Worm (Caenorhabditis elegans): ENCODE results near the gene set-16.

set-16 gene

DNA sequence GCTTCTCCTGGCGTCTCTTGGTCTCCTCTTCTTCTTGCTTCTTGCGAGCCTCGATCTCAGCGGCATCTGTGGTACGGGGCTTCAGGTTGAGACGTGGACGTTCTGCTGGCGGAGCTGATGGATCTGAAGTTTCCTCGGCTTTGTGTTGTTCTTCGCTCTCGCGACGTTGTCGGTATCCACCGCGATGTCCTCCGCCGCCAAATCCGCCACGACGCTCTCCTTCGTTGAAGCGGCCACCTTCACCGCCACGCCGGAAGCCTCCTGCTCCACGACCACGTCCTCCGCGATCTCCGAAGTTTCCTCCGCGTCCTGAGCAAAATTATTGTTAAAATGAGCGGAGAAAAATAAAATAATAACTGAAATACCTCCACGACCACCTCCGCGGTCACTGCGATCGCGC, 940 bp upstream of the set-16 start:
- TF ChIP-seq eor-1 (tag; optimal IDR thresholded peaks at IDR 0.05) (no peak), snpc-4 (tag; optimal IDR thresholded peaks at IDR 0.05) (no peak), egl-5 (tag; optimal IDR thresholded peaks at IDR 0.05) (no peak), fkh-10 (GFP tag; optimal IDR thresholded peaks at IDR 0.05) (no peak), nhr-67 (tag; optimal IDR thresholded peaks at IDR 0.05) (no peak), egl-27 (tag; optimal IDR thresholded peaks at IDR 0.05) (no peak), aly-2 (tag; optimal IDR thresholded peaks at IDR 0.05) (no peak), ama-1 (optimal IDR thresholded peaks at IDR 0.05) (no peak), nhr-76 (tag; optimal IDR thresholded peaks at IDR 0.05) (no peak), lsy-12 (tag; optimal IDR thresholded peaks at IDR 0.05) (no peak), mml-1 (tag; optimal IDR thresholded peaks at IDR 0.05) (no peak), jun-1 (tag; optimal IDR thresholded peaks at IDR 0.05) (no peak), nhr-237 (tag; optimal IDR thresholded peaks at IDR 0.05) (no peak), skn-1 (tag; optimal IDR thresholded peaks at IDR 0.05) (no peak), lin-39 (tag; optimal IDR thresholded peaks at IDR 0.05) (no peak), elt-1 (tag; optimal IDR thresholded peaks at IDR 0.05) (no peak), pqm-1 (tag; optimal IDR thresholded peaks at IDR 0.05) (no peak)

DNA sequence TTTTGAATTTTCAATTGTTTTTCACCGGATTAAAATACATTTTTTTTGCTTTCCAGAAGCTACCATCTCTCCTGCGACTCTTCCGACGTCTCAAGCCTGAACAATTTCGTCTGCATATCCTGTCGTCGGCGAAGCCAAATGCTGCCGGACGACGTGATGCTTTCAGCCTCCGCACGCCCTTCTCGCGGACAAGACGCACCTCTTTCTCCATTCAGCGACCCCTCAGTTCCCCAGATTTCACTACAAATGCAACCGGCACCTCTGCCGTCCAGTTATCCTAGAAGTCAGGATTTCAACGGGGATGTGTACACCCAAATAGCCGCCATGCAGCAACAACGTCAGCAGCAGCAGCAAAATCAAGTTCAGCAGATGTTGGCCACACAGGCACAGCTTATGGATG, 563 bp downstream of the set-16 start:
- no peak for TF ChIP-seq fos-1 (tag; optimal IDR thresholded peaks at IDR 0.05)
- TF ChIP-seq nhr-25 (tag; optimal IDR thresholded peaks at IDR 0.05) = no peak
- no peak for TF ChIP-seq R02D3.7 (tag; optimal IDR thresholded peaks at IDR 0.05)

DNA sequence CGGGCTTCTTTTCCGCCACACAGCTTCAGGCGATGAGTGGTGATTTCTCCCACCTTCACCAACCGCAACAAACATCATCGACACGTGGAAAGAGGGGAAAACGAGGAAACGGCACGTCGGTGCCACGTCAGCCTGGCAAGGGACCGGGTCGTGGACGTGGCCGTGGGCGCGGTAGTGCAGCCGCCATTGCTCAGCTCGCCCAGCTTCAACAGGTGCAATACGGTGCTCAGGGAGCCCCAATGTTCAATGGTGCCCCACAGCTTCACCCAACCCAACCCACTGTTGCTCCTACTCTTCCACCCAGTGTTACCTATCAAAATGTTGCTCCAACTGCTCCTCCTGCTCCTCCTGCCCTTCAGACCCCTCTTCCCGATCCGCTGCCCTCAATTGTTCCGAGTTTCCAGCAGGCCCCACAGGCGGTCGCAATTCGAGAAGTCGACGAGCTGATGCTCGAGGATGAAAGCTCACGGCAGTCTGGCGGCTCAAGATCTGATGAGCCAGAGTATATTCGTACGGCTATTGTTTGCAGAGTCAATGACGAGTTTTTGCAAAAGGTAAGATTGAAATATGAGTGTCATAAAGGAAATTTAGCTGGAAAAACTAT, 2.3 kb downstream of the set-16 start:
- TF ChIP-seq ztf-4 (tag; optimal IDR thresholded peaks at IDR 0.05) = no peak
- no peak for TF ChIP-seq ZK546.5 (tag; optimal IDR thresholded peaks at IDR 0.05)
- no peak for TF ChIP-seq unc-62 (GFP tag; optimal IDR thresholded peaks at IDR 0.05)
- no peak for TF ChIP-seq ama-1 (optimal IDR thresholded peaks at IDR 0.05)
- no peak for TF ChIP-seq ztf-11 (tag; optimal IDR thresholded peaks at IDR 0.05)
- no peak for TF ChIP-seq eor-1 (tag; optimal IDR thresholded peaks at IDR 0.05)
- TF ChIP-seq nhr-237 (tag; optimal IDR thresholded peaks at IDR 0.05) = no peak
- TF ChIP-seq nhr-28 (tag; optimal IDR thresholded peaks at IDR 0.05) = no peak
- no peak for TF ChIP-seq hmg-11 (tag; optimal IDR thresholded peaks at IDR 0.05)
- TF ChIP-seq fkh-10 (GFP tag; optimal IDR thresholded peaks at IDR 0.05) = no peak
- TF ChIP-seq pqm-1 (tag; optimal IDR thresholded peaks at IDR 0.05) = no peak
- no peak for TF ChIP-seq nhr-23 (tag; optimal IDR thresholded peaks at IDR 0.05)
- no peak for TF ChIP-seq lin-15B (tag; optimal IDR thresholded peaks at IDR 0.05)
- no peak for TF ChIP-seq nhr-12 (tag; optimal IDR thresholded peaks at IDR 0.05)
- TF ChIP-seq lin-39 (tag; optimal IDR thresholded peaks at IDR 0.05) = no peak
- TF ChIP-seq nhr-67 (tag; optimal IDR thresholded peaks at IDR 0.05) = no peak
- TF ChIP-seq fkh-2 (tag; optimal IDR thresholded peaks at IDR 0.05) = no peak

DNA sequence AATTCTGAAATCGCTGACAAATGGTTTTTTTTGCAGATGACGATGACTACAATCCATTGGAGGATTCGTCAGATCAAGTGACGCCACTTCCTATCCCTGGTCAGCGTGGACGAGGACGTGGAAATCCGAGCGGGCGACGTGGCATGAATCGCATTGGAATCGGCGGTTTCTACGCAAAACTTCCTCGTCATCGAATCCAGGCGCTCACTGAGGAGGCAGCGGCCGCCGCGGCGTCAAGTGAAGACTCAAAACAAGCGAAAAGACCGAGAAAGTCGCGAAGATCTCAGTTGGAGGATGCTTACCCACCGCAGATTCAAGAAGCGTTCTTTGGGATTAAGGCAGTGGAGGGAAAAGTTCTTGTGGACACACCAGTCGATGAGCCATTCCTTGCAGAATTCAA, 4.8 kb downstream of the set-16 start:
- TF ChIP-seq nhr-237 (tag; optimal IDR thresholded peaks at IDR 0.05) (no peak), ama-1 (optimal IDR thresholded peaks at IDR 0.05) (no peak), pha-4 (tag; optimal IDR thresholded peaks at IDR 0.05) (no peak), nhr-23 (tag; optimal IDR thresholded peaks at IDR 0.05) (no peak), ceh-82 (tag; optimal IDR thresholded peaks at IDR 0.05) (no peak), ceh-28 (tag; optimal IDR thresholded peaks at IDR 0.05) (no peak), snpc-4 (tag; optimal IDR thresholded peaks at IDR 0.05) (no peak), ZK546.5 (tag; optimal IDR thresholded peaks at IDR 0.05) (no peak), fkh-2 (tag; optimal IDR thresholded peaks at IDR 0.05) (no peak), unc-39 (tag; optimal IDR thresholded peaks at IDR 0.05) (no peak), egl-5 (tag; optimal IDR thresholded peaks at IDR 0.05) (no peak), nhr-43 (tag; optimal IDR thresholded peaks at IDR 0.05; ENCODE audit: poor library complexity, severe bottlenecking) (no peak)

DNA sequence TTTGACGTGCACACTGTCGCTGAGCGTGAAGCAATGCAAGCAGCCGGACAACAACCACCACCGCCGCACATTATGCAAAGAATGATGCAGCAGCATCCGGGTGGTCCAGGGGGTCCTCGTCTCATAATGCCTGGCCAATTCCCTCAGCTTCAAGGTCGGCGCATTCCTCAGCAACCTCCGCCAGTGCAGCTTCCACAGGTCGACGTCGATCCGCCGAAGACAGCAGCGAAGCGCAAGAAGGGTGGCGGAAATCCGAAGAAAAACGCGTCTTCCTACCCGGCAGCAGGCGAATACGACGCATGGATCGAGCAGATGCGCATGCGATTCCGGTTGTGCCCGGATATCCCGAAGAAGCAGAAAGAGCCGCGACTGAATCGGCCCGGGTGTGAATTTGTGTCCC, 7.7 kb downstream of the set-16 start:
- no peak for TF ChIP-seq nfya-1 (tag; optimal IDR thresholded peaks at IDR 0.05; ENCODE audit: insufficient read depth)
- no peak for TF ChIP-seq fkh-2 (tag; optimal IDR thresholded peaks at IDR 0.05)
- TF ChIP-seq fos-1 (tag; optimal IDR thresholded peaks at IDR 0.05) = no peak
- TF ChIP-seq R02D3.7 (tag; optimal IDR thresholded peaks at IDR 0.05) = no peak
- no peak for TF ChIP-seq mdl-1 (tag; optimal IDR thresholded peaks at IDR 0.05)
- no peak for TF ChIP-seq unc-39 (tag; optimal IDR thresholded peaks at IDR 0.05)
- no peak for TF ChIP-seq skn-1 (tag; optimal IDR thresholded peaks at IDR 0.05)
- no peak for TF ChIP-seq ceh-9 (tag; optimal IDR thresholded peaks at IDR 0.05)
- no peak for TF ChIP-seq snpc-4 (tag; optimal IDR thresholded peaks at IDR 0.05)
- no peak for TF ChIP-seq nhr-28 (tag; optimal IDR thresholded peaks at IDR 0.05)
- TF ChIP-seq ceh-16 (tag; optimal IDR thresholded peaks at IDR 0.05) = no peak
- TF ChIP-seq ztf-11 (tag; optimal IDR thresholded peaks at IDR 0.05) = no peak
